Fruit fly (Drosophila melanogaster) whole organism, prepupa: Measurements from ENCODE around the gene CG33796.
A peak's percentile ranks its signal among the peaks of the same experiment; 100 is the strongest.

Experiments used
- Blimp-1 ChIP-seq: fragments of 200-800 bp; sonication (Bioruptor generic); optimal IDR thresholded peaks from 3 replicates; lab custom pipeline; 2017; ENCODE audit warnings: missing biosample characterization, missing genetic modification characterization, mild to moderate bottlenecking, moderate library complexity, missing genetic modification reagents
- CG10669 ChIP-seq: fragments of 200-800 bp; sonication (Bioruptor generic); optimal IDR thresholded peaks from 3 replicates; lab custom pipeline; 2018; ENCODE audit warnings: missing biosample characterization, mild to moderate bottlenecking, missing genetic modification characterization, moderate library complexity
- CG11294 ChIP-seq: fragments of 200-800 bp; sonication (Bioruptor generic); IDR thresholded peaks from 2 replicates; pipeline ENCODE4 v1.3.6; 2022; ENCODE audit warnings: missing biosample characterization, missing genetic modification characterization
- CG15336 ChIP-seq: fragments of 200-800 bp; sonication (Bioruptor generic); IDR thresholded peaks from 2 replicates; pipeline ENCODE4 v1.3.6; 2022; ENCODE audit warnings: missing biosample characterization, missing genetic modification characterization
- CG1621 ChIP-seq: fragments of 200-800 bp; sonication (Bioruptor generic); optimal IDR thresholded peaks from 3 replicates; lab custom pipeline; 2018; ENCODE audit warnings: missing biosample characterization, mild to moderate bottlenecking, missing genetic modification characterization
- CG3032 ChIP-seq: fragments of 200-800 bp; optimal IDR thresholded peaks from 2 replicates; lab custom pipeline; 2019; ENCODE audit warnings: missing biosample characterization, mild to moderate bottlenecking, missing genetic modification characterization, moderate library complexity
- CG31627 ChIP-seq: fragments of 200-800 bp; sonication (Bioruptor generic); optimal IDR thresholded peaks from 3 replicates; lab custom pipeline; 2016; ENCODE audit warnings: missing biosample characterization, missing genetic modification characterization
- CG32006 ChIP-seq: fragments of 200-800 bp; sonication (Bioruptor generic); optimal IDR thresholded peaks from 3 replicates; lab custom pipeline; 2017; ENCODE audit warnings: missing biosample characterization, mild to moderate bottlenecking, missing genetic modification characterization
- CG6163 ChIP-seq: fragments of 200-800 bp; sonication (Bioruptor generic); IDR thresholded peaks from 3 replicates; pipeline ENCODE4 v1.3.6; 2022; ENCODE audit warnings: missing biosample characterization, missing genetic modification characterization
- CG6276 ChIP-seq: fragments of 200-800 bp; sonication (Bioruptor generic); optimal IDR thresholded peaks from 2 replicates; lab custom pipeline; 2017; ENCODE audit warnings: missing biosample characterization, mild to moderate bottlenecking, missing genetic modification characterization
- CG6792 ChIP-seq: fragments of 200-800 bp; sonication (Bioruptor generic); optimal IDR thresholded peaks from 3 replicates; lab custom pipeline; 2016; ENCODE audit warnings: missing biosample characterization, missing genetic modification characterization
- CG6808 ChIP-seq: fragments of 200-800 bp; sonication (Bioruptor generic); optimal IDR thresholded peaks from 3 replicates; lab custom pipeline; 2017; ENCODE audit warnings: missing biosample characterization, missing genetic modification characterization, mild to moderate bottlenecking, moderate library complexity, missing genetic modification reagents
- CG6854 ChIP-seq: fragments of 200-800 bp; sonication (Bioruptor generic); optimal IDR thresholded peaks from 2 replicates; lab custom pipeline; 2017; ENCODE audit warnings: missing biosample characterization, mild to moderate bottlenecking, missing genetic modification characterization
- CG8119 ChIP-seq: fragments of 200-800 bp; sonication (Bioruptor generic); IDR thresholded peaks from 3 replicates; pipeline ENCODE4 v1.3.6; 2022; ENCODE audit warnings: missing biosample characterization, missing genetic modification characterization
- CG8319 ChIP-seq: fragments of 200-800 bp; sonication (Bioruptor generic); optimal IDR thresholded peaks from 3 replicates; lab custom pipeline; 2016; ENCODE audit warnings: missing biosample characterization, missing genetic modification characterization
- Eip78C ChIP-seq: fragments of 200-800 bp; sonication (Bioruptor generic); peaks from one replicate; lab custom pipeline; 2016; ENCODE audit warnings: missing biosample characterization, missing genetic modification characterization
- Eip93F ChIP-seq: fragments of 200-800 bp; sonication (Bioruptor generic); optimal IDR thresholded peaks from 2 replicates; lab custom pipeline; 2016; ENCODE audit warnings: missing biosample characterization, mild to moderate bottlenecking, missing genetic modification characterization
- Ets21C ChIP-seq: fragments of 200-800 bp; sonication (Bioruptor generic); optimal IDR thresholded peaks from 3 replicates; lab custom pipeline; 2016; ENCODE audit warnings: missing biosample characterization, missing genetic modification characterization
- Ets96B ChIP-seq: fragments of 200-800 bp; optimal IDR thresholded peaks from 2 replicates; lab custom pipeline; 2019; ENCODE audit warnings: missing biosample characterization, mild to moderate bottlenecking, missing genetic modification characterization, moderate library complexity
- Gug ChIP-seq: fragments of 200-800 bp; sonication (Bioruptor generic); IDR thresholded peaks from 2 replicates; pipeline ENCODE4 v1.3.6; 2022; ENCODE audit warnings: missing biosample characterization, missing genetic modification characterization
- Hr39 ChIP-seq: fragments of 200-800 bp; sonication (Bioruptor generic); optimal IDR thresholded peaks from 2 replicates; lab custom pipeline; 2016; ENCODE audit warnings: missing biosample characterization, missing genetic modification characterization
- Hr4 ChIP-seq: fragments of 200-800 bp; sonication (Bioruptor generic); optimal IDR thresholded peaks from 3 replicates; lab custom pipeline; 2016; ENCODE audit warnings: missing biosample characterization, missing genetic modification characterization
- Lpt ChIP-seq: fragments of 200-800 bp; sonication (Bioruptor generic); optimal IDR thresholded peaks from 3 replicates; lab custom pipeline; 2016; ENCODE audit warnings: missing biosample characterization, missing genetic modification characterization
- Met ChIP-seq: fragments of 200-800 bp; sonication (Bioruptor generic); optimal IDR thresholded peaks from 3 replicates; lab custom pipeline; 2016; ENCODE audit warnings: missing biosample characterization, missing genetic modification characterization
- Sox14 ChIP-seq: fragments of 200-800 bp; sonication (Bioruptor generic); optimal IDR thresholded peaks from 3 replicates; lab custom pipeline; 2016; ENCODE audit warnings: missing biosample characterization, missing genetic modification characterization
- achi ChIP-seq: fragments of 200-800 bp; sonication (Bioruptor generic); optimal IDR thresholded peaks from 3 replicates; lab custom pipeline; 2016; ENCODE audit warnings: missing biosample characterization, missing genetic modification characterization
- acj6 ChIP-seq: fragments of 200-800 bp; sonication (Bioruptor generic); optimal IDR thresholded peaks from 3 replicates; lab custom pipeline; 2016; ENCODE audit warnings: missing biosample characterization, missing genetic modification characterization
- cyc ChIP-seq: fragments of 200-800 bp; sonication (Bioruptor generic); optimal IDR thresholded peaks from 3 replicates; lab custom pipeline; 2016; ENCODE audit warnings: missing biosample characterization, missing genetic modification characterization
- dac ChIP-seq: fragments of 200-800 bp; sonication (Bioruptor generic); optimal IDR thresholded peaks from 2 replicates; lab custom pipeline; 2017; ENCODE audit warnings: missing biosample characterization, mild to moderate bottlenecking, missing genetic modification characterization
- dsx ChIP-seq: fragments of 200-800 bp; optimal IDR thresholded peaks from 3 replicates; lab custom pipeline; 2019; ENCODE audit warnings: missing biosample characterization, mild to moderate bottlenecking, missing genetic modification characterization, moderate library complexity; ENCODE audit not compliant: poor library complexity, severe bottlenecking
- eg ChIP-seq: fragments of 200-800 bp; sonication (Bioruptor generic); IDR thresholded peaks from 3 replicates; pipeline ENCODE4 v1.3.6; 2022; ENCODE audit warnings: missing biosample characterization, missing genetic modification characterization
- fd59A ChIP-seq: fragments of 200-800 bp; sonication (Bioruptor generic); optimal IDR thresholded peaks from 2 replicates; lab custom pipeline; 2017; ENCODE audit warnings: missing biosample characterization, mild to moderate bottlenecking, missing genetic modification characterization, missing genetic modification reagents
- lz ChIP-seq: fragments of 200-800 bp; sonication (Bioruptor generic); optimal IDR thresholded peaks from 3 replicates; lab custom pipeline; 2016; ENCODE audit warnings: missing biosample characterization, missing genetic modification characterization
- net ChIP-seq: fragments of 200-800 bp; sonication (Bioruptor generic); optimal IDR thresholded peaks from 3 replicates; lab custom pipeline; 2016; ENCODE audit warnings: missing biosample characterization, missing genetic modification characterization
- salr ChIP-seq, 2 experiments: fragments of 200-800 bp; sonication (Bioruptor generic); optimal IDR thresholded peaks; 3 replicates each; lab custom pipeline; 2016 to 2018; ENCODE audit warnings: missing biosample characterization in 2 of 2, missing genetic modification characterization in 2 of 2, mild to moderate bottlenecking in 1 of 2
- spab ChIP-seq: fragments of 200-800 bp; sonication (Bioruptor generic); optimal IDR thresholded peaks from 2 replicates; lab custom pipeline; 2017; ENCODE audit warnings: missing biosample characterization, mild to moderate bottlenecking, missing genetic modification characterization, missing genetic modification reagents
- ss ChIP-seq, 2 experiments: fragments of 200-800 bp; sonication (Bioruptor generic); optimal IDR thresholded peaks; 2 replicates in 1 of 2; 3 replicates in 1 of 2; lab custom pipeline; 2017 to 2018; ENCODE audit warnings: mild to moderate bottlenecking in 2 of 2, missing biosample characterization in 2 of 2, missing genetic modification characterization in 2 of 2, moderate library complexity in 1 of 2
- svp ChIP-seq: fragments of 200-800 bp; sonication (Bioruptor generic); peaks from one replicate; lab custom pipeline; 2016; ENCODE audit warnings: missing biosample characterization, missing genetic modification characterization
- topi ChIP-seq: fragments of 200-800 bp; sonication (Bioruptor generic); optimal IDR thresholded peaks from 3 replicates; lab custom pipeline; 2016; ENCODE audit warnings: missing biosample characterization, missing genetic modification characterization
- vri ChIP-seq: fragments of 200-800 bp; sonication (Bioruptor generic); optimal IDR thresholded peaks from 3 replicates; lab custom pipeline; 2016; ENCODE audit warnings: missing biosample characterization, mild to moderate bottlenecking, missing genetic modification characterization

Gene CG33796

DNA sequence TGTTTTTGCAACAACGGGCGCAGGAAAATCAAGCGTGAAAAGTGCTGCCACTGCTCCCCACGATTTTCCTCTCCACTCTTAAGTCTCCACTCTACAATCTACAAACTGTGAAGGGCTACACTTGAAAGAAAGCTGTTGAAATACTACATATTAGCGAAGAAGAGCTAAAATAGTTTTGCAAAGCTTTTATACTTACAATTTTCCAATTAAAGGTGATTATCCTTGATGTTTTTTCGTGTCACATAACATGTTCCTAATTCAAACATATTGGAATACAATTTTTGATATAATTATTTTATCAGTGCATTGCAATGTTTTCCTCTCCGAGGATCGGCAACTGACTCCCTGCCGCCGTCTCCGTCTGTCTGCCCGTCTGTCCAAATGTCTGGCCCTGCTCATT lies 48.0 kb upstream of the CG33796 start (continued):
- TF ChIP-seq CG11294 (GFP tag; lab: Robert Waterston, UW): 0 out of 2 replicates have a peak, but pooled peaks have one; percentile 38
- TF ChIP-seq CG6276 (GFP tag; lab: Kevin White, UChicago): peak; percentile 20
- TF ChIP-seq Met (GFP tag; lab: Kevin White, UChicago): peak; percentile 49
- no peak for TF ChIP-seq CG31627
- TF ChIP-seq lz (GFP tag; lab: Kevin White, UChicago): peak; percentile 11
- TF ChIP-seq topi (GFP tag; lab: Kevin White, UChicago): peak; percentile 28
- peak in 1 of 2 experiments; percentile 69 for TF ChIP-seq salr (GFP tag; optimal IDR thresholded peaks at IDR 0.05; lab: Kevin White, UChicago)
- TF ChIP-seq CG10669: peak; percentile 38
- TF ChIP-seq dac (GFP tag; lab: Kevin White, UChicago): peak; percentile 40
- TF ChIP-seq Blimp-1 (GFP tag; lab: Kevin White, UChicago): no peak
- peak; percentile 83 for TF ChIP-seq CG6163 (GFP tag; lab: Robert Waterston, UW)
- peak; percentile 56 for TF ChIP-seq CG32006
- TF ChIP-seq achi (GFP tag; lab: Kevin White, UChicago): peak; percentile 75

DNA sequence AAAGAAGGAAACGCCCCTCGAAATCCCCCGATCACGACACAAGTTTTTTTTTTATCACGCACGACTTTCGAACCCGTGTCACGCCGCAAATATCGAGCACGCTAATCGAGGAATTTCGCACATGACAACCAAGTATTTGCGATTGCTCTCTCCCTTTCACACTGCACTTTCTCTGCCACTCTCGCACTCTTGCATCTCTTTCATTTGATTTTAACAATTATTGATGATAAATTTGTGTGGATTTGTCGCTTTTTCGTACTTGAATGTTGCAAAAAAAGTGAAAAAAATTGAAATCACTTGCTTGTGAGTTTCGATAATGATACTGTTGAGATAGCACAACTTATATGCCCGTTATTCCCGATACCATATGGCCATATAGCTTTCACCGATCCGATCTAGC lies 47.3 kb upstream of the CG33796 start, which contains the start of gene CG13073:
Gene CG13073, minus strand, starts transcription at position 101 of the 400 bp plus-strand sequence.
- no peak for TF ChIP-seq CG3032 (tag; lab: Kevin White, UChicago)
- TF ChIP-seq Eip78C (GFP tag; lab: Kevin White, UChicago): peak; percentile 35
- no peak for TF ChIP-seq CG6854 (GFP tag; lab: Kevin White, UChicago)

DNA sequence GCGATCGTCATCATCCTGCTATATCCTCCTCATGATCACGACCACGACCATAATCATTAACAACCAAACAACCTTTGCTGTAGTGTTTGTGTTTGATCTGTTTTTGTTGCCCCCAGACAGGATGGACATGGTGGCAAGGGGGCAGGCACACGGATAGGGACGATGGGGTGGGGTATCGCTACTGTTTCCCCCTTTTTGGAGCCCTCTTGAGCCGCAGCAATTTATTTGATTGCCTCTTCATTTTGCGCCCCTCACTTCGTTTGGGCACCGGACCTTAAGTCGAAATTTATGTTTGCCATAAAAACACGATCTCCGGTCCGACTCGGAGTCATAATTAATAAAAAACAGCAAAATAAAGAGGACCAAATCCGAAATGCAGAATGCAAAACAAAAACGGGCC lies 45.9 kb upstream of the CG33796 start:
- TF ChIP-seq Ets96B (tag; lab: Kevin White, UChicago): no peak
- no peak for TF ChIP-seq CG6854 (GFP tag; lab: Kevin White, UChicago)
- peak; percentile 42 for TF ChIP-seq svp
- TF ChIP-seq spab: no peak
- no peak for TF ChIP-seq fd59A (GFP tag; lab: Kevin White, UChicago)
- no peak for TF ChIP-seq acj6
- TF ChIP-seq CG6808 (GFP tag; lab: Kevin White, UChicago): no peak
- TF ChIP-seq CG8319 (GFP tag; lab: Kevin White, UChicago): no peak
- TF ChIP-seq Eip78C (GFP tag; lab: Kevin White, UChicago): no peak
- TF ChIP-seq ss (GFP tag; optimal IDR thresholded peaks at IDR 0.05; lab: Kevin White, UChicago): peak in 1 of 2 experiments; percentile 5
- no peak for TF ChIP-seq Met (GFP tag; lab: Kevin White, UChicago)
- peak; percentile 73 for TF ChIP-seq dsx (GFP tag; lab: Kevin White, UChicago)

- no peak for TF ChIP-seq Hr39 (GFP tag; lab: Kevin White, UChicago)
- no peak for TF ChIP-seq Ets21C (GFP tag; lab: Kevin White, UChicago)
- peak; percentile 98 for TF ChIP-seq dsx (GFP tag; lab: Kevin White, UChicago)
- TF ChIP-seq Eip78C (GFP tag; lab: Kevin White, UChicago): peak; percentile 45
- no peak for TF ChIP-seq Lpt
- TF ChIP-seq, all 60 proteins: peak for 2
Measured at dm6 chr3L:16215411-16215810, 45.5 kb upstream of the CG33796 start.

- TF ChIP-seq CG6792: no peak
- TF ChIP-seq CG6808 (GFP tag; lab: Kevin White, UChicago): peak; percentile 35
- TF ChIP-seq Sox14: no peak
- no peak for TF ChIP-seq CG8119
- peak; percentile 58; the same call in 2 of the 3 replicates for TF ChIP-seq eg (GFP tag; lab: Robert Waterston, UW)
- no peak for TF ChIP-seq Ets21C (GFP tag; lab: Kevin White, UChicago)
- no peak for TF ChIP-seq CG3032 (tag; lab: Kevin White, UChicago)
- no peak for TF ChIP-seq net (GFP tag; lab: Kevin White, UChicago)
- TF ChIP-seq vri: no peak
- 0 out of 2 replicates have a peak, but pooled peaks have one; percentile 11 for TF ChIP-seq Gug (GFP tag; lab: Robert Waterston, UW)
- TF ChIP-seq lz (GFP tag; lab: Kevin White, UChicago): no peak
- no peak for TF ChIP-seq fd59A (GFP tag; lab: Kevin White, UChicago)
- TF ChIP-seq Hr39 (GFP tag; lab: Kevin White, UChicago): no peak
- TF ChIP-seq CG15336 (GFP tag; lab: Robert Waterston, UW): peak; percentile 22; the same call in 1 of the 2 replicates
- peak in 1 of 2 experiments; percentile 39 for TF ChIP-seq salr (GFP tag; optimal IDR thresholded peaks at IDR 0.05; lab: Kevin White, UChicago)
- no peak for TF ChIP-seq cyc (GFP tag; lab: Kevin White, UChicago)
- TF ChIP-seq CG10669: peak; percentile 30
- TF ChIP-seq CG11294 (GFP tag; lab: Robert Waterston, UW): no peak
- no peak for TF ChIP-seq dac (GFP tag; lab: Kevin White, UChicago)
- no peak for TF ChIP-seq spab
- no peak for TF ChIP-seq Eip93F (GFP tag; lab: Kevin White, UChicago)
- no peak for TF ChIP-seq CG31627
- TF ChIP-seq CG1621 (tag; lab: Kevin White, UChicago): peak; percentile 30
- peak; percentile 57 for TF ChIP-seq svp
- TF ChIP-seq Hr4 (GFP tag; lab: Kevin White, UChicago): no peak
Measured at dm6 chr3L:16214533-16215207, 44.8 kb upstream of the CG33796 start.
